Worm (Caenorhabditis elegans) whole organism, early embryonic: ENCODE results near the gene F19B2.5.
A peak's percentile ranks its signal among the peaks of the same experiment; 100 is the strongest.

Experiments
- B0310.2 ChIP-seq: sonication (generic microtip); optimal IDR thresholded peaks from 2 replicates; lab custom pipeline; 2016; ENCODE audit warnings: mild to moderate bottlenecking, missing genetic modification characterization, missing compliant biosample characterization
- F13C5.2 ChIP-seq: sonication (generic microtip); optimal IDR thresholded peaks from 2 replicates; lab custom pipeline; 2017; ENCODE audit warnings: mild to moderate bottlenecking, missing genetic modification characterization, inconsistent platforms, missing compliant biosample characterization
- aly-1 ChIP-seq: sonication (generic microtip); optimal IDR thresholded peaks from 2 replicates; lab custom pipeline; 2016; ENCODE audit warnings: missing genetic modification characterization, missing compliant biosample characterization
- ama-1 ChIP-seq: fragments of 150-350 bp; optimal IDR thresholded peaks from 2 replicates; lab custom pipeline; 2014
- ceh-13 ChIP-seq: fragments of 200-800 bp; sonication (Bioruptor generic); optimal IDR thresholded peaks from 2 replicates; lab custom pipeline; 2018; ENCODE audit warnings: mild to moderate bottlenecking, missing genetic modification characterization, missing compliant biosample characterization
- ceh-36 ChIP-seq: sonication (generic microtip); optimal IDR thresholded peaks from 2 replicates; lab custom pipeline; 2016; ENCODE audit warnings: missing genetic modification characterization, inconsistent platforms, missing compliant biosample characterization
- ets-7 ChIP-seq: sonication (generic microtip); optimal IDR thresholded peaks from 2 replicates; lab custom pipeline; 2016; ENCODE audit warnings: missing genotype, missing genetic modification characterization, missing compliant biosample characterization
- flt-1 ChIP-seq: fragments of 200-800 bp; sonication (Bioruptor generic); IDR thresholded peaks from 2 replicates; pipeline ENCODE4 v1.3.6; 2022; ENCODE audit warnings: missing genetic modification characterization, missing compliant biosample characterization
- hmbx-1 ChIP-seq: sonication (generic microtip); optimal IDR thresholded peaks from 2 replicates; lab custom pipeline; 2016; ENCODE audit warnings: mild to moderate bottlenecking, missing genetic modification characterization, missing compliant biosample characterization
- hmg-4 ChIP-seq: fragments of 200-800 bp; sonication (Bioruptor generic); optimal IDR thresholded peaks from 2 replicates; lab custom pipeline; 2018; ENCODE audit warnings: mild to moderate bottlenecking, missing genetic modification characterization, missing compliant biosample characterization
- hnd-1 ChIP-seq: sonication (generic microtip); optimal IDR thresholded peaks from 2 replicates; lab custom pipeline; 2016; ENCODE audit warnings: missing genetic modification characterization, missing compliant biosample characterization
- pes-1 ChIP-seq: fragments of 200-800 bp; sonication (Bioruptor generic); IDR thresholded peaks from 2 replicates; pipeline ENCODE4 v1.3.6; 2022; ENCODE audit warnings: missing genetic modification reagents, missing genetic modification characterization, missing compliant biosample characterization
- scrt-1 ChIP-seq: fragments of 200-800 bp; sonication (Bioruptor generic); IDR thresholded peaks from 2 replicates; pipeline ENCODE4 v1.3.6; 2022; ENCODE audit warnings: missing genetic modification characterization, missing compliant biosample characterization
- sea-1 ChIP-seq: fragments of 200-800 bp; sonication (Bioruptor generic); conservative IDR thresholded peaks from 2 replicates; pipeline ENCODE4 v1.3.6; 2022; ENCODE audit warnings: missing genetic modification characterization, missing compliant biosample characterization
- tbx-11 ChIP-seq: fragments of 200-800 bp; sonication (Bioruptor generic); IDR thresholded peaks from 2 replicates; pipeline ENCODE4 v1.3.6; 2022; ENCODE audit warnings: missing genetic modification characterization, missing compliant biosample characterization
- tbx-37 ChIP-seq: fragments of 200-800 bp; sonication (Bioruptor generic); conservative IDR thresholded peaks from 2 replicates; pipeline ENCODE4 v1.3.6; 2022; ENCODE audit warnings: missing genetic modification reagents, missing genetic modification characterization, missing compliant biosample characterization
- tra-4 ChIP-seq: sonication (generic microtip); optimal IDR thresholded peaks from 2 replicates; lab custom pipeline; 2017; ENCODE audit warnings: missing genetic modification characterization, missing compliant biosample characterization

Gene F19B2.5

DNA sequence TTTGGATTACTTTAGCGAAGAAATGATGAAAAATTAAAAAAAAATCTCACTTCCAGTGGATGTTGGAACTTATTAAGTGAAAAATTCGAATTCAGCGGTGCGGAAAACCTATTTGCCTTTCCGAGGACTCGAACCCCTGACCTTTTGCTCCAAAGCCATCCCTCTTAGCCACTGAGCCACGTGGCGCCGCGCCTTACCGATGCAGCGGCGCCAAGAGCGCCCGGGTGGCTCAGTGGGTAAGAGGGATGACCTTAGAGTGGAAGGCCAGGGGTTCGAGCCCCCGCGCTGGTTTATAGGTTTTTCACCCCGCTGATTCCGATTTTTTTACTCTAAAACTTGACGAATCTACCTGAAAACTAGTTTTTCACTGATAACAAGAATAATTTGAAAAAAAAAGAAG, 36.4 kb downstream of the F19B2.5 start:
- TF ChIP-seq ets-7 (tag; lab: Kevin White, UChicago), result no peak
- TF ChIP-seq pes-1 (GFP tag; lab: Robert Waterston, UW), result peak; percentile 37; the same call in 1 of the 2 replicates

DNA sequence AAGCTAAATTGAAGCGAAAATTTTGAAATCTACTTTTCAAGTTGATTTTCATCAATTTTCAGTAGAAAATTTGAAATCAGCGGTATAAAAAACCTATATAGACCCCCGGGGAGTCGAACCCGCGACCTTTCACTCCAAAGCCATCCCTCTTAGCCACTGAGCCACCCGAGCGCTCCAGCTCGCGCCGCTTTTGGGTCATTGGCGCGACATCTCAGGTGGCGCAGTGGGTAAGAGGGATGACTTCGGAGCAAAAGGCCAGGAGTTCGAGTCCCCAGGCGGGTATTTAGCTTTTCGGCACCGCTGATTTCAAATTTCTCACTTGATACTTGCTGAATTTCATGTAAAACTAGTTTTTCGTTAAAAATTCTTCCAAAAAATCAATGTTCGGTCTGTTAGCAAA, 37.3 kb downstream of the F19B2.5 start:
- TF ChIP-seq ama-1 (lab: Kevin White, UChicago) (no peak), F13C5.2 (tag; lab: Kevin White, UChicago) (no peak), scrt-1 (GFP tag; lab: Robert Waterston, UW) (no peak), sea-1 (GFP tag; lab: Robert Waterston, UW) (no peak), ceh-36 (no peak), hnd-1 (tag; lab: Kevin White, UChicago) (no peak), hmbx-1 (tag; lab: Kevin White, UChicago) (no peak), pes-1 (GFP tag; lab: Robert Waterston, UW) (no peak), ets-7 (tag; lab: Kevin White, UChicago) (no peak), tbx-11 (GFP tag; lab: Robert Waterston, UW) (no peak), aly-1 (tag; lab: Kevin White, UChicago) (no peak), hmg-4 (GFP tag; lab: Kevin White, UChicago) (no peak), ceh-13 (no peak), tbx-37 (GFP tag; lab: Robert Waterston, UW) (no peak), B0310.2 (tag; lab: Kevin White, UChicago) (no peak), flt-1 (no peak), tra-4 (no peak)

DNA sequence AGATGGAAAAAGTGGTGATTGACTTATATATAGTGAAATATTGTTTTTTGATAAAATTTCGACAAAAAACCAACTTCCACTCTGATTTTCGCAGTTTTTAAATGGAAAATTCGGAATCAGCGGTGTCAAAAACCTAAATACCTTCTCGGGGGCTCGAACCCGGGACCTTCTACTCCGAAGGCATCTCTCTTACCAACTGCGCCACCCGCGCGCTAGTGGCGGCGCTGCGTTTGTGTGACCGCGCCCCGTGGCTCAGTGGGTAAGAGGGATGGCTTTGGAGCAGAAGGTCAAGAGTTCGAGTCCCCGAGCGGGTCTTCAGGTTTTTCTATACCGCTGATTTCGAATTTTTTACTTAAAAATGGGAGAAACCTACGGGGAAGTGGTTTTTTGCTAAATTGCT, 38.8 kb downstream of the F19B2.5 start:
- TF ChIP-seq B0310.2 (tag; lab: Kevin White, UChicago) (no peak), sea-1 (GFP tag; lab: Robert Waterston, UW) (no peak)

DNA sequence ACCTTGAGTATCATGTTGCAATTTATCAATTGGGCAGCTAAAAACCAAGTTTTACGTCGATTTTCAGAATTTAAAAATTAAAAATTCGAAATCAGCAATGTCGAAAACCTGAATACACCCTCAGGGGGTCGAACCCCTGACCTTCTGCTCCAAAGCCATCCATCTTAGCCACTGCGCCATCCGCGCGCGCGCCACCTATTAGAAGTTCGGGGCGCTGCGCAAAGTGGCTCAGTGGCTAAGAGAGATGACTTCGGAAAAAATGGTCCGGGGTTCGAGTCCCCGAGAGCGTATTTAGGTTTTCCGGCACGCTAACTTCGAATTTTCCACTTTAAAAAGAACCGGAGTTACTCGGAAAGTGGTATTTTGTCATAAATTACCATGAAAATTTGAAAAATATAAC, 39.6 kb downstream of the F19B2.5 start:
- TF ChIP-seq aly-1 (tag; lab: Kevin White, UChicago), result no peak
- TF ChIP-seq B0310.2 (tag; lab: Kevin White, UChicago), result no peak
- no peak for TF ChIP-seq tbx-11 (GFP tag; lab: Robert Waterston, UW)
- TF ChIP-seq ceh-13, result no peak
- no peak for TF ChIP-seq ama-1 (lab: Kevin White, UChicago)
- TF ChIP-seq scrt-1 (GFP tag; lab: Robert Waterston, UW), result no peak
- no peak for TF ChIP-seq flt-1
- TF ChIP-seq hnd-1 (tag; lab: Kevin White, UChicago), result no peak
- no peak for TF ChIP-seq tra-4
- no peak for TF ChIP-seq tbx-37 (GFP tag; lab: Robert Waterston, UW)

DNA sequence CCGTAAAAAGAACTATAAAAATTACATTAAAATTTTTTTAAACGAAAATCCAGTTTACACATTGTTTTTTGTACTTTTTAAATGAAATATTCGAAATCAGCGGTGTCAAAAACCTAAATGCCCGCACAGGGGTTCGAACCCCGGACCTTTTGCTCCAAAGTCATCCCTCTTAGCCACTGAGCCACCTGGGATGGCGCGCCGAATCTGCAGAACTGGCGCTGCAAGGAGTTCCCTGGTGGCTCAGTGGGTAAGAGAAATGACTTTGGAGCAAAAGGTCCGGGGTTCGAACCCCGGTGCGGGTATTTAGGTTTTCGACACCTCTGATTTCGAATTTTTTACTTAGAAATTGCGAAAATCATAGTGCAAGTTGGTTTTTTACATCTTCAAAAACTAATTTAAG, 40.3 kb downstream of the F19B2.5 start:
- TF ChIP-seq B0310.2 (tag; lab: Kevin White, UChicago), result no peak
- TF ChIP-seq ama-1 (lab: Kevin White, UChicago), result no peak
- no peak for TF ChIP-seq sea-1 (GFP tag; lab: Robert Waterston, UW)
- no peak for TF ChIP-seq scrt-1 (GFP tag; lab: Robert Waterston, UW)

DNA sequence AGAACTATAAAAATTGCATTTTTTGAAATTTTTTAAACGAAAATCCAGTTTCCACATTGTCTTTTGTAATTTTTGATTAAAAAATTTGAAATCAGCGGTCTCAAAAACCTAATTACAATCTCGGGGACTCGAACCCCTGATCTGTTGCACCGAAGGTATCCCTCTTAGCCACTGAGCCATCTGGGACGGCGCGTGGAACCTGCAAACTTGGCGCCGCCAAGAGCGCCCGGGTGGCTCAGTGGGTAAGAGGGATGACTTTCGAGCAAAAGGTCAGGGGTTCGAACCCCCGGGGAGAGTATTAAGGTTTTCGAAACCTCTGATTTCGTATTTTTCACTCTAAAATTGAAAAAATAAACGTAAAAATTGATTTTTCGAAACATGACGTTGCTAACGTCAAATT, 41.0 kb downstream of the F19B2.5 start:
- no peak for TF ChIP-seq B0310.2 (tag; lab: Kevin White, UChicago)
- no peak for TF ChIP-seq ama-1 (lab: Kevin White, UChicago)
- no peak for TF ChIP-seq tbx-11 (GFP tag; lab: Robert Waterston, UW)
- no peak for TF ChIP-seq hmbx-1 (tag; lab: Kevin White, UChicago)
- TF ChIP-seq tra-4, result no peak
- TF ChIP-seq hmg-4 (GFP tag; lab: Kevin White, UChicago), result no peak
- TF ChIP-seq tbx-37 (GFP tag; lab: Robert Waterston, UW), result no peak
- TF ChIP-seq hnd-1 (tag; lab: Kevin White, UChicago), result no peak
- no peak for TF ChIP-seq ets-7 (tag; lab: Kevin White, UChicago)
- no peak for TF ChIP-seq aly-1 (tag; lab: Kevin White, UChicago)
- TF ChIP-seq pes-1 (GFP tag; lab: Robert Waterston, UW), result no peak
- no peak for TF ChIP-seq ceh-36
- no peak for TF ChIP-seq scrt-1 (GFP tag; lab: Robert Waterston, UW)
- no peak for TF ChIP-seq F13C5.2 (tag; lab: Kevin White, UChicago)

DNA sequence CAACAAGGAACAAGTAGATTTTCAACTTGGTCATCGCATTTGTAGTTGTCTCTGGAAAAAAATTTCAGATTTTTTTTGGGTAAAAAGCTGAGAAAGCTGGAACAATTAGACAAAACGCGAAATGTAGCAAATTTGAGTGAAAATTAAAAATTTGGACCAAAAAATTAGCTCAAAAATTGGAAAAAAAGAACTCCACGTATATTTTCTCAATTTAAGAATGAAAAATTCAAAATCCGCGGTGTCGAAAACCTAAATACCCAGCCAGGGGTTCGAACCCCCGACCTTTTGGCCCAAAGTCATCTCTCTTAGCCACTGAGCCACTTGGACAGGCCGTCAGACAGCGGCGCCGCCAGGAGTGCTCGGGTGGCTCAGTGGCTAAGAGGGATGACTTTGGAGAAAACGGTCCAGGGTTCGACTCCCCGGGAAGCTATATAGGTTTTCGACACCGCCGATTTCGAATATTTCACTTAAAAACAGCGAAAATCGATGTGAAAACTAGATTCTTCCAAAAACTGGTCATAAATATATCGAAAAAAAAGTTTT, 43.3 kb downstream of the F19B2.5 start, which contains the start of gene ncx-1:
ncx-1 (minus strand) TSS at position 51 of the 543 bp plus-strand sequence.
- no peak for TF ChIP-seq tbx-11 (GFP tag; lab: Robert Waterston, UW)

DNA sequence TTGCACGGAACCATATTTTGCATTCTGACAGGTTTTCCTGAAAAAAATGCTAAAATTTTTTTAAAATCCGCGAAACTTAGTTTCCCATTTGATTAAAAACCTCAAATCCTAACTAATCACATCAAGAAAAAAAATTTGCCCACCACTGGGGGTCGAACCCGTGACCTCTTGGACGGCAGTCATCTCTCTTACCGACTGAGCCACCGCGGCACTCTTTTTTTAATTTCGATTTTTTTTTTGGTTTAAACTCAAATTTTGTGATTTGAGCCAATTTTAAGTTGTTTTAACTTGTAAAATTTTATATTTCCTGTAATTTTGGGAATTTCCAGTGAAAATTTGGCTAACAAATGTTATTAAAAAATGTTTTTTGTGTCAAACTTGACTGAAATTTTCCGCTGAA, 44.2 kb downstream of the F19B2.5 start:
- TF ChIP-seq hmbx-1 (tag; lab: Kevin White, UChicago) (no peak), ama-1 (lab: Kevin White, UChicago) (no peak), aly-1 (tag; lab: Kevin White, UChicago) (no peak)
